Worm (Caenorhabditis elegans) whole organism, L4/young adult: ENCODE measurements around the gene frg-1.

ENCODE experiments used
- W03F9.2 ChIP-seq: fragments of 150-350 bp; optimal IDR thresholded peaks from 2 replicates; lab custom pipeline; 2014; ENCODE audit warnings: missing biosample characterization, missing genetic modification characterization
- dao-5 ChIP-seq: sonication (generic microtip); optimal IDR thresholded peaks from 2 replicates; lab custom pipeline; 2016; ENCODE audit warnings: missing genotype, missing genetic modification characterization, moderate library complexity, missing compliant biosample characterization

ce11 chrIII:13000457-13000856, 21.5 kb downstream of the frg-1 start, which contains the start of gene ZK1010.8:
- TF ChIP-seq dao-5 (tag; lab: Kevin White, UChicago): no peak
- no peak for TF ChIP-seq W03F9.2
